Worm (Caenorhabditis elegans) whole organism, midembryonic: ENCODE measurements around the gene F53B7.7.

Experiments used
- T22C8.4 ChIP-seq: fragments of 200-800 bp; sonication (Bioruptor generic); IDR thresholded peaks from 2 replicates; pipeline ENCODE4 v1.3.6; 2022; ENCODE audit warnings: missing genetic modification characterization, missing compliant biosample characterization
- flt-1 ChIP-seq: fragments of 200-800 bp; sonication (Bioruptor generic); IDR thresholded peaks from 2 replicates; pipeline ENCODE4 v1.3.6; 2022; ENCODE audit warnings: missing genetic modification characterization, missing compliant biosample characterization
- klf-2 ChIP-seq: fragments of 200-800 bp; sonication (Bioruptor generic); conservative IDR thresholded peaks from 2 replicates; pipeline ENCODE4 v1.3.6; 2022; ENCODE audit warnings: missing genetic modification reagents, missing genetic modification characterization, missing compliant biosample characterization
- med-1 ChIP-seq: sonication (generic microtip); optimal IDR thresholded peaks from 2 replicates; lab custom pipeline; 2017; ENCODE audit warnings: missing genetic modification characterization, mild to moderate bottlenecking, missing compliant biosample characterization, antibody characterized with exemption, missing genetic modification reagents; ENCODE audit not compliant: insufficient read depth
- ref-1 ChIP-seq: fragments of 200-800 bp; sonication (Bioruptor generic); conservative IDR thresholded peaks from 2 replicates; pipeline ENCODE4 v1.3.6; 2022; ENCODE audit warnings: missing genetic modification reagents, missing genetic modification characterization, missing compliant biosample characterization
- tab-1 ChIP-seq: fragments of 200-800 bp; sonication (Bioruptor generic); IDR thresholded peaks from 2 replicates; pipeline ENCODE4 v1.3.6; 2022; ENCODE audit warnings: missing genetic modification characterization, missing compliant biosample characterization
- ztf-23 ChIP-seq: fragments of 200-800 bp; sonication (Bioruptor generic); IDR thresholded peaks from 2 replicates; pipeline ENCODE4 v1.3.6; 2022; ENCODE audit warnings: missing genetic modification reagents, missing genetic modification characterization, missing compliant biosample characterization
- ztf-29 ChIP-seq: fragments of 200-800 bp; sonication (Bioruptor generic); IDR thresholded peaks from 2 replicates; pipeline ENCODE4 v1.3.6; 2022; ENCODE audit warnings: missing genetic modification reagents, missing genetic modification characterization, missing compliant biosample characterization

- TF ChIP-seq med-1 (GFP tag; lab: Kevin White, UChicago) (no peak), tab-1 (GFP tag; lab: Robert Waterston, UW) (no peak), ztf-29 (GFP tag; lab: Robert Waterston, UW) (no peak), T22C8.4 (GFP tag; lab: Robert Waterston, UW) (no peak), ref-1 (GFP tag; lab: Robert Waterston, UW) (no peak), ztf-23 (no peak), klf-2 (GFP tag; lab: Robert Waterston, UW) (no peak), flt-1 (no peak)
Observed at ce11 chrV:10955681-10956476, 43.0 kb upstream of the F53B7.7 start, which contains the start of gene F17C11.13.
